Worm (Caenorhabditis elegans) whole organism, L1 larva: ENCODE data around the gene F28F9.2.

ENCODE experiments used
- C04F5.9 ChIP-seq: sonication (generic microtip); optimal IDR thresholded peaks from 2 replicates; lab custom pipeline; 2016; ENCODE audit warnings: missing genetic modification characterization, missing compliant biosample characterization
- C16A3.4 ChIP-seq: fragments of 150-350 bp; optimal IDR thresholded peaks from 2 replicates; lab custom pipeline; 2014; ENCODE audit warnings: missing biosample characterization, missing genetic modification characterization
- C34B4.2 ChIP-seq: sonication (generic microtip); optimal IDR thresholded peaks from 2 replicates; lab custom pipeline; 2017; ENCODE audit warnings: mild to moderate bottlenecking, missing genetic modification characterization, missing compliant biosample characterization
- aha-1 ChIP-seq: fragments of 150-350 bp; optimal IDR thresholded peaks from 2 replicates; lab custom pipeline; 2014; ENCODE audit warnings: missing biosample characterization, missing genetic modification characterization
- aly-2 ChIP-seq: fragments of 150-350 bp; optimal IDR thresholded peaks from 2 replicates; lab custom pipeline; 2014; ENCODE audit warnings: missing biosample characterization, missing genetic modification characterization
- ama-1 ChIP-seq: fragments of 150-350 bp; optimal IDR thresholded peaks from 2 replicates; lab custom pipeline; 2014
- ceh-63 ChIP-seq: fragments of 200-800 bp; sonication (Bioruptor generic); optimal IDR thresholded peaks from 2 replicates; lab custom pipeline; 2018; ENCODE audit warnings: mild to moderate bottlenecking, missing genetic modification characterization, missing compliant biosample characterization
- ceh-8 ChIP-seq: fragments of 200-800 bp; sonication (Bioruptor generic); optimal IDR thresholded peaks from 2 replicates; lab custom pipeline; 2018; ENCODE audit warnings: mild to moderate bottlenecking, missing genetic modification characterization, moderate library complexity, missing compliant biosample characterization
- ceh-88 ChIP-seq: fragments of 200-800 bp; sonication (Bioruptor generic); IDR thresholded peaks from 2 replicates; pipeline ENCODE4 v1.3.6; 2022; ENCODE audit warnings: missing genetic modification characterization, missing compliant biosample characterization
- dpl-1 ChIP-seq, 3 experiments: fragments of 150-350 bp in 2 of 3; sonication (generic microtip) in 1 of 3; optimal IDR thresholded peaks; 2 replicates each; lab custom pipeline; 2014 to 2017; ENCODE audit warnings: missing biosample characterization in 3 of 3, missing genetic modification characterization in 3 of 3, missing genetic modification reagents in 3 of 3
- dsc-1 ChIP-seq: sonication (generic microtip); optimal IDR thresholded peaks from 2 replicates; lab custom pipeline; 2016; ENCODE audit warnings: mild to moderate bottlenecking, missing genetic modification characterization, missing compliant biosample characterization
- efl-1 ChIP-seq, 4 experiments: fragments of 150-350 bp; optimal IDR thresholded peaks in 3 of 4; peaks in 1 of 4; 1 replicate in 1 of 4; 2 replicates in 3 of 4; lab custom pipeline; 2014; ENCODE audit warnings: missing biosample characterization in 2 of 4, missing genetic modification characterization in 2 of 4, missing genetic modification reagents in 2 of 4
- efl-3 ChIP-seq: fragments of 200-800 bp; sonication (Bioruptor generic); optimal IDR thresholded peaks from 2 replicates; lab custom pipeline; 2018; ENCODE audit warnings: mild to moderate bottlenecking, missing genetic modification characterization, missing compliant biosample characterization
- elt-2 ChIP-seq: sonication (generic microtip); optimal IDR thresholded peaks from 2 replicates; lab custom pipeline; 2016; ENCODE audit warnings: missing genetic modification characterization, mild to moderate bottlenecking, inconsistent platforms, missing compliant biosample characterization, missing genetic modification reagents
- elt-3 ChIP-seq, 6 experiments: fragments of 150-350 bp in 1 of 6; sonication (generic microtip); optimal IDR thresholded peaks; 2 replicates each; lab custom pipeline; 2017 to 2018; ENCODE audit warnings: missing biosample characterization in 6 of 6, missing genetic modification characterization in 6 of 6, inconsistent platforms in 1 of 6
- ets-5 ChIP-seq: fragments of 200-800 bp; sonication (Bioruptor generic); IDR thresholded peaks from 2 replicates; pipeline ENCODE4 v1.3.6; 2022; ENCODE audit warnings: missing genetic modification characterization, missing compliant biosample characterization
- fkh-4 ChIP-seq: sonication (generic microtip); optimal IDR thresholded peaks from 2 replicates; lab custom pipeline; 2016; ENCODE audit warnings: missing compliant biosample characterization, missing genetic modification characterization, borderline replicate concordance
- fkh-8 ChIP-seq: sonication (generic microtip); optimal IDR thresholded peaks from 2 replicates; lab custom pipeline; 2016; ENCODE audit warnings: mild to moderate bottlenecking, missing genetic modification characterization, missing compliant biosample characterization
- fos-1 ChIP-seq: fragments of 150-350 bp; optimal IDR thresholded peaks from 2 replicates; lab custom pipeline; 2014; ENCODE audit warnings: missing biosample characterization, missing genetic modification characterization
- grh-1 ChIP-seq: fragments of 200-800 bp; sonication (Bioruptor generic); IDR thresholded peaks from 2 replicates; pipeline ENCODE4 v1.3.6; 2022; ENCODE audit warnings: missing genetic modification reagents, missing genetic modification characterization, missing compliant biosample characterization
- hlh-17 ChIP-seq: fragments of 200-800 bp; sonication (Bioruptor generic); optimal IDR thresholded peaks from 2 replicates; lab custom pipeline; 2018; ENCODE audit warnings: missing genetic modification characterization, mild to moderate bottlenecking, missing compliant biosample characterization, moderate library complexity, borderline replicate concordance
- hlh-4 ChIP-seq: sonication (generic microtip); optimal IDR thresholded peaks from 2 replicates; lab custom pipeline; 2016; ENCODE audit warnings: mild to moderate bottlenecking, missing genetic modification characterization, missing compliant biosample characterization
- hpl-2 ChIP-seq: fragments of 150-350 bp; optimal IDR thresholded peaks from 2 replicates; lab custom pipeline; 2014; ENCODE audit warnings: missing biosample characterization, missing genetic modification reagents, missing genetic modification characterization
- lin-14 ChIP-seq: fragments of 200-800 bp; sonication (Bioruptor generic); optimal IDR thresholded peaks from 2 replicates; lab custom pipeline; 2018; ENCODE audit warnings: mild to moderate bottlenecking, missing genetic modification characterization, moderate library complexity, missing compliant biosample characterization
- lin-15B ChIP-seq: fragments of 150-350 bp; sonication (generic microtip); optimal IDR thresholded peaks from 3 replicates; lab custom pipeline; 2014; ENCODE audit warnings: missing biosample characterization, missing genetic modification characterization
- lin-35 ChIP-seq, 2 experiments: fragments of 150-350 bp; optimal IDR thresholded peaks; 2 replicates each; lab custom pipeline; 2014; ENCODE audit warnings: missing biosample characterization in 2 of 2, missing genetic modification characterization in 2 of 2, missing genetic modification reagents in 2 of 2
- lir-3 ChIP-seq: sonication (generic microtip); optimal IDR thresholded peaks from 2 replicates; lab custom pipeline; 2016; ENCODE audit warnings: mild to moderate bottlenecking, missing genetic modification characterization, moderate library complexity, missing compliant biosample characterization; ENCODE audit not compliant: poor library complexity
- lsy-2 ChIP-seq, 2 experiments: fragments of 150-350 bp; optimal IDR thresholded peaks; 2 replicates each; lab custom pipeline; 2014; ENCODE audit warnings: missing biosample characterization in 2 of 2, missing genetic modification characterization in 2 of 2
- mab-9 ChIP-seq: fragments of 200-800 bp; sonication (Bioruptor generic); IDR thresholded peaks from 2 replicates; pipeline ENCODE4 v1.3.6; 2022; ENCODE audit warnings: missing genetic modification reagents, missing genetic modification characterization, missing compliant biosample characterization
- mef-2 ChIP-seq: fragments of 150-350 bp; optimal IDR thresholded peaks from 2 replicates; lab custom pipeline; 2014; ENCODE audit warnings: missing biosample characterization, missing genetic modification characterization
- nhr-19 ChIP-seq: fragments of 200-800 bp; sonication (Bioruptor generic); conservative IDR thresholded peaks from 2 replicates; pipeline ENCODE4 v1.3.6; 2022; ENCODE audit warnings: missing genetic modification characterization, missing compliant biosample characterization
- nhr-20 ChIP-seq: sonication (generic microtip); optimal IDR thresholded peaks from 2 replicates; lab custom pipeline; 2016; ENCODE audit warnings: mild to moderate bottlenecking, missing genetic modification characterization, missing compliant biosample characterization
- nhr-47 ChIP-seq: sonication (generic microtip); optimal IDR thresholded peaks from 2 replicates; lab custom pipeline; 2016; ENCODE audit warnings: mild to moderate bottlenecking, missing genetic modification characterization, moderate library complexity, missing compliant biosample characterization
- nhr-71 ChIP-seq: sonication (generic microtip); optimal IDR thresholded peaks from 2 replicates; lab custom pipeline; 2016; ENCODE audit warnings: mild to moderate bottlenecking, missing genetic modification characterization, moderate library complexity, missing compliant biosample characterization
- nhr-76 ChIP-seq: sonication (generic microtip); optimal IDR thresholded peaks from 2 replicates; lab custom pipeline; 2017; ENCODE audit warnings: missing biosample characterization, missing genetic modification characterization
- nhr-77 ChIP-seq: fragments of 150-350 bp; optimal IDR thresholded peaks from 2 replicates; lab custom pipeline; 2014; ENCODE audit warnings: missing biosample characterization, missing genetic modification characterization
- nhr-84 ChIP-seq: sonication (generic microtip); optimal IDR thresholded peaks from 2 replicates; lab custom pipeline; 2017; ENCODE audit warnings: missing biosample characterization, missing genetic modification characterization
- nhr-85 ChIP-seq: sonication (generic microtip); peaks from one replicate; lab custom pipeline; 2016; ENCODE audit warnings: missing genetic modification characterization, inconsistent platforms, missing compliant biosample characterization
- nhr-90 ChIP-seq: sonication (generic microtip); optimal IDR thresholded peaks from 2 replicates; lab custom pipeline; 2016; ENCODE audit warnings: mild to moderate bottlenecking, missing genetic modification characterization, missing compliant biosample characterization; ENCODE audit not compliant: poor library complexity
- pax-3 ChIP-seq: fragments of 200-800 bp; sonication (Bioruptor generic); optimal IDR thresholded peaks from 2 replicates; lab custom pipeline; 2018; ENCODE audit warnings: mild to moderate bottlenecking, missing genetic modification characterization, moderate library complexity, missing compliant biosample characterization
- skn-1 ChIP-seq: fragments of 150-350 bp; optimal IDR thresholded peaks from 2 replicates; lab custom pipeline; 2014; ENCODE audit warnings: missing biosample characterization, missing genetic modification characterization
- snu-23 ChIP-seq: sonication (generic microtip); optimal IDR thresholded peaks from 2 replicates; lab custom pipeline; 2016; ENCODE audit warnings: missing genetic modification characterization, missing compliant biosample characterization
- sox-4 ChIP-seq: sonication (generic microtip); optimal IDR thresholded peaks from 2 replicates; lab custom pipeline; 2016; ENCODE audit warnings: missing genetic modification characterization, missing compliant biosample characterization
- sptf-1 ChIP-seq: fragments of 150-350 bp; optimal IDR thresholded peaks from 2 replicates; lab custom pipeline; 2014; ENCODE audit warnings: missing biosample characterization, missing genetic modification characterization
- sup-37 ChIP-seq: fragments of 200-800 bp; sonication (Bioruptor generic); optimal IDR thresholded peaks from 2 replicates; lab custom pipeline; 2018; ENCODE audit warnings: mild to moderate bottlenecking, missing genetic modification characterization, missing compliant biosample characterization
- swsn-7 ChIP-seq: sonication (generic microtip); optimal IDR thresholded peaks from 2 replicates; lab custom pipeline; 2016; ENCODE audit warnings: missing genetic modification characterization, missing compliant biosample characterization
- tbx-2 ChIP-seq: sonication (generic microtip); optimal IDR thresholded peaks from 2 replicates; lab custom pipeline; 2016; ENCODE audit warnings: missing genetic modification characterization, missing compliant biosample characterization
- unc-130 ChIP-seq: fragments of 150-350 bp; optimal IDR thresholded peaks from 2 replicates; lab custom pipeline; 2017; ENCODE audit warnings: missing biosample characterization, missing genetic modification characterization, inconsistent platforms
- unc-30 ChIP-seq: sonication (generic microtip); optimal IDR thresholded peaks from 2 replicates; lab custom pipeline; 2017; ENCODE audit warnings: missing biosample characterization, missing genetic modification characterization
- unc-86 ChIP-seq: sonication (generic microtip); optimal IDR thresholded peaks from 2 replicates; lab custom pipeline; 2016; ENCODE audit warnings: missing genetic modification characterization, missing compliant biosample characterization
- xbp-1 ChIP-seq: sonication (generic microtip); optimal IDR thresholded peaks from 2 replicates; lab custom pipeline; 2016; ENCODE audit warnings: missing genetic modification characterization, missing compliant biosample characterization
- ztf-11 ChIP-seq, 2 experiments: sonication (generic microtip); optimal IDR thresholded peaks; 2 replicates each; lab custom pipeline; 2016 to 2017; ENCODE audit warnings: missing genetic modification characterization in 2 of 2, missing biosample characterization in 1 of 2, missing compliant biosample characterization in 1 of 2

F28F9.2 gene

ce11 chrIV:3874417-3874816 is 34.9 kb downstream of the F28F9.2 start (continued):
- TF ChIP-seq fkh-4 (tag; lab: Kevin White, UChicago) (no peak), lin-15B (peak; percentile 9), ets-5 (GFP tag; lab: Robert Waterston, UW) (no peak), efl-3 (no peak), aly-2 (peak; percentile 49), snu-23 (GFP tag; lab: Kevin White, UChicago) (peak; percentile 47), sptf-1 (tag; lab: Kevin White, UChicago) (no peak), nhr-47 (tag; lab: Kevin White, UChicago) (peak; percentile 22), mab-9 (GFP tag; lab: Robert Waterston, UW) (no peak), dpl-1 (GFP tag; optimal IDR thresholded peaks at IDR 0.05; lab: Kevin White, UChicago) (peak; percentile 2 to 17 (median 15)), fos-1 (no peak), elt-2 (no peak), ama-1 (lab: Kevin White, UChicago) (peak; percentile 68), nhr-19 (GFP tag; lab: Robert Waterston, UW) (no peak), nhr-90 (tag; lab: Kevin White, UChicago) (peak; percentile 8), lin-35 (GFP tag; optimal IDR thresholded peaks at IDR 0.05; lab: Kevin White, UChicago) (peak; percentile 17 to 41), sox-4 (tag; lab: Kevin White, UChicago) (no peak), nhr-20 (tag; lab: Kevin White, UChicago) (peak; percentile 41), C04F5.9 (tag; lab: Kevin White, UChicago) (no peak), skn-1 (tag; lab: Kevin White, UChicago) (no peak), ceh-88 (GFP tag; lab: Robert Waterston, UW) (no peak), unc-130 (no peak), lin-14 (peak; percentile 77), ceh-63 (GFP tag; lab: Kevin White, UChicago) (no peak), unc-30 (no peak), nhr-76 (tag; lab: Kevin White, UChicago) (no peak), hlh-4 (tag; lab: Kevin White, UChicago) (no peak), nhr-84 (no peak), C34B4.2 (no peak), aha-1 (tag; lab: Kevin White, UChicago) (no peak), hpl-2 (GFP tag; lab: Kevin White, UChicago) (no peak), xbp-1 (tag; lab: Kevin White, UChicago) (no peak), lsy-2 (tag; optimal IDR thresholded peaks at IDR 0.05; lab: Kevin White, UChicago) (peak in 1 of 2 experiments; percentile 39), elt-3 (tag; optimal IDR thresholded peaks at IDR 0.05; lab: Kevin White, UChicago) (peak in 2 of 6 experiments; percentile 0 to 10), grh-1 (no peak), ceh-8 (GFP tag; lab: Kevin White, UChicago) (no peak), fkh-8 (tag; lab: Kevin White, UChicago) (peak; percentile 60), efl-1 (optimal IDR thresholded peaks at IDR 0.05; lab: Kevin White, UChicago) (peak; percentile 34 to 46), efl-1 (GFP tag; optimal IDR thresholded peaks at IDR 0.05 in 1 of 2; lab: Kevin White, UChicago) (peak in 1 of 2 experiments; percentile 17), nhr-71 (tag; lab: Kevin White, UChicago) (peak; percentile 50), nhr-77 (tag; lab: Kevin White, UChicago) (no peak), dsc-1 (tag; lab: Kevin White, UChicago) (no peak), unc-86 (tag; lab: Kevin White, UChicago) (no peak)
- TF ChIP-seq, all 84 proteins: peak for 22

DNA sequence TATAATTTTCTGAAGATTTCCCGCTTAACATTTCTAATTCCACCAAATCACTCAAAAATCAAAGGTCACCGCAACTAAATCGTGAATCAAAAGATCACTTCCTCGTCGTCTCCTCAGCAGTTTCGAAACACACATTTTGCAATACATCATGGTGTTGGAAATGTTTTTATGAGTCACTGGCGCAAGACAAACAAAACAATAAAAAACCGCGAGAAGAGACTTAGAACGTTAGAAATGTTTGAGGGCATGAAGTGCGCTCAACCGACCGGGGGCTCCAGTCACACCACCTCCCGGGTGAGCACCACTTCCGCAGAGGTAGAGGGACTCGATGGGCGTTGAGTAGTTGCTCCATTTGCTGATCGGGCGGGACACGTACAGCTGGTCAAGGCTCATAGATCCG is 35.7 kb downstream of the F28F9.2 start:
- TF ChIP-seq nhr-77 (tag; lab: Kevin White, UChicago) (no peak), snu-23 (GFP tag; lab: Kevin White, UChicago) (no peak), efl-3 (no peak), sup-37 (GFP tag; lab: Kevin White, UChicago) (no peak), lir-3 (tag; lab: Kevin White, UChicago) (no peak), nhr-84 (no peak), nhr-90 (tag; lab: Kevin White, UChicago) (no peak), hlh-17 (no peak), tbx-2 (no peak), skn-1 (tag; lab: Kevin White, UChicago) (peak; percentile 21), nhr-85 (tag; lab: Kevin White, UChicago) (peak; percentile 76), ztf-11 (tag; optimal IDR thresholded peaks at IDR 0.05; lab: Kevin White, UChicago) (no peak), C16A3.4 (peak; percentile 29), mef-2 (tag; lab: Kevin White, UChicago) (no peak), swsn-7 (tag; lab: Kevin White, UChicago) (no peak), pax-3 (tag; lab: Kevin White, UChicago) (no peak), ama-1 (lab: Kevin White, UChicago) (no peak), dsc-1 (tag; lab: Kevin White, UChicago) (peak; percentile 41), sox-4 (tag; lab: Kevin White, UChicago) (no peak)
